Fruit fly (Drosophila melanogaster) whole organism, wandering third instar larva: ENCODE results near the gene CG14070.

Source experiments
- br ChIP-seq: fragments of 200-800 bp; sonication (Bioruptor generic); optimal IDR thresholded peaks from 2 replicates; lab custom pipeline; 2016; ENCODE audit warnings: missing biosample characterization, missing genetic modification characterization
- lola ChIP-seq: fragments of >200 bp; optimal IDR thresholded peaks from 2 replicates; lab custom pipeline; 2017; ENCODE audit warnings: missing biosample characterization, missing genetic modification characterization
- tai ChIP-seq: sonication (Bioruptor generic); optimal IDR thresholded peaks from 2 replicates; lab custom pipeline; 2016; ENCODE audit warnings: missing biosample characterization, missing genetic modification characterization
- usp ChIP-seq: fragments of >200 bp; optimal IDR thresholded peaks from 2 replicates; lab custom pipeline; 2017; ENCODE audit warnings: missing biosample characterization, missing genetic modification characterization

DNA sequence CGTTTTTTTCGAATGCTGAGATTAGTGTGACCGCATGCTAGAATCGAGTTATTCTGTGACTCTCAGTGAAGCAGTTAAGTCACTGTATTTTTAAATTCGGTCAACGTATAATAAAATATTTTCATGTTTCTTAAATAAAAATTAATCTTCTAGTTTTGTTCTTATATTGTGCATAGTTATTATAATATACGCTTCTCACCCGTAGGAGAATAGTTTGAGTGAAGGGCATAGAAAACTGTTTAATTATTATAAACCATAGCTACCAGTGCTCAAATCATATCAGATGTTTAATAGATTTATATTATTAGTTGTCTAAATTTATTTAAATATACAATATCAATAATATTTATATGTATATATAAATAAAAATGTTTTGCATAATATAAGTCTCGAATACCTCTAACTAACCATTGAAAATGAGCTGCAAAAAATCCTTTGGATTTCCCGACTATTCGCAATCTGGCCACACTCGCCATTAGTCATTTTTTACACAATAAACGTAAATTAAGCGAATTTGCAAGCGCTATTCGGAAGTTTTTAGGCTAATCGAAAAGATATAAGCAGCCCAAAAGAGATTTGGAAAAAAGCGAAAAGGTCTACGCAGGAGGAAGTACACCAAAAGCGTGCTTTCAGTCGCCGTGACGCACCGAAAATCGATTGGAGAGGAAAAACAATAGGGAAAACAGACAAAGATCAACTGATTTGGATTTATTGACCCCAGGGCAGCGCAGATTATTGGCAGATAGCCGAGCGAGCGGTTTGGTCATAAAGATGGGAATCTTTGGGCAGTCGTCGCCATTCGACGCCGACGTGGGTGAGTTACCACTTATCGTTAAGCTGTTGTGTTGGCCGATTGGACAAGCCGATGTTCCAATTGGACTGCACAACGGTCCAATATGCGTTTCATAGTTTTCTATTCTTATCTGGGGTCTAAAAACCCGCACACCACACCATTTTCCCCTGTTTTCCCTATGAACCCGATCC lies 43.2 kb downstream of the CG14070 start, which contains the start of the genes aurB and Stam:
- TF ChIP-seq usp (GFP tag; lab: Kevin White, UChicago) (no peak), lola (GFP tag; lab: Kevin White, UChicago) (no peak), br (GFP tag; lab: Kevin White, UChicago) (no peak), tai (GFP tag; lab: Kevin White, UChicago) (no peak)
